Fruit fly (Drosophila melanogaster) whole organism, embryonic: ENCODE results near the gene Dpm1.

Experiments used
- Atf6 ChIP-seq: fragments of 200-800 bp; sonication (Bioruptor generic); IDR thresholded peaks from 2 replicates; pipeline ENCODE4 v1.3.6; 2022; ENCODE audit warnings: missing biosample characterization, missing genetic modification characterization
- B-H2 ChIP-seq: fragments of 200-800 bp; sonication (Bioruptor generic); optimal IDR thresholded peaks from 2 replicates; lab custom pipeline; 2018; ENCODE audit warnings: missing biosample characterization, mild to moderate bottlenecking, missing genetic modification characterization
- BEAF-32 ChIP-seq: fragments of 200-800 bp; sonication (Bioruptor generic); optimal IDR thresholded peaks from 3 replicates; lab custom pipeline; 2017; ENCODE audit warnings: missing biosample characterization, missing genetic modification characterization, mild to moderate bottlenecking, moderate library complexity, missing genetic modification reagents
- CG10565 ChIP-seq: fragments of 200-800 bp; sonication (Bioruptor generic); optimal IDR thresholded peaks from 3 replicates; lab custom pipeline; 2016; ENCODE audit warnings: missing biosample characterization, mild to moderate bottlenecking, missing genetic modification characterization
- CG11247 ChIP-seq: fragments of 200-800 bp; sonication (Bioruptor generic); IDR thresholded peaks from 2 replicates; pipeline ENCODE4 v1.3.6; 2022; ENCODE audit warnings: missing biosample characterization, missing genetic modification characterization
- CG12155 ChIP-seq: fragments of 200-800 bp; sonication (Bioruptor generic); optimal IDR thresholded peaks from 3 replicates; lab custom pipeline; 2016; ENCODE audit warnings: missing biosample characterization, missing genetic modification characterization
- CG12236 ChIP-seq: fragments of 200-800 bp; sonication (Bioruptor generic); optimal IDR thresholded peaks from 2 replicates; lab custom pipeline; 2016; ENCODE audit warnings: missing biosample characterization, missing genetic modification characterization
- CG13775 ChIP-seq: fragments of 200-800 bp; sonication (Bioruptor generic); optimal IDR thresholded peaks from 3 replicates; lab custom pipeline; 2017; ENCODE audit warnings: missing biosample characterization, mild to moderate bottlenecking, missing genetic modification characterization
- CG17612 ChIP-seq: fragments of 200-800 bp; sonication (Bioruptor generic); IDR thresholded peaks from 2 replicates; pipeline ENCODE4 v1.3.6; 2022; ENCODE audit warnings: missing biosample characterization, missing genetic modification characterization
- CG2889 ChIP-seq: fragments of 200-800 bp; sonication (Bioruptor generic); IDR thresholded peaks from 3 replicates; pipeline ENCODE4 v1.3.6; 2022; ENCODE audit warnings: missing biosample characterization, missing genetic modification characterization
- CG34422 ChIP-seq: fragments of 200-800 bp; sonication (Bioruptor generic); IDR thresholded peaks from 3 replicates; pipeline ENCODE4 v1.3.6; 2022; ENCODE audit warnings: missing biosample characterization, missing genetic modification characterization
- CG3847 ChIP-seq: fragments of 200-800 bp; sonication (Bioruptor generic); IDR thresholded peaks from 2 replicates; pipeline ENCODE4 v1.3.6; 2022; ENCODE audit warnings: missing biosample characterization, missing genetic modification characterization
- CG4730 ChIP-seq: fragments of 200-800 bp; sonication (Bioruptor generic); IDR thresholded peaks from 2 replicates; pipeline ENCODE4 v1.3.6; 2022; ENCODE audit warnings: missing biosample characterization, missing genetic modification characterization
- CG6765 ChIP-seq: fragments of 200-800 bp; sonication (Bioruptor generic); optimal IDR thresholded peaks from 3 replicates; lab custom pipeline; 2017; ENCODE audit warnings: missing biosample characterization, mild to moderate bottlenecking, missing genetic modification characterization
- CG6791 ChIP-seq: fragments of 200-800 bp; sonication (Bioruptor generic); IDR thresholded peaks from 3 replicates; pipeline ENCODE4 v1.3.6; 2022; ENCODE audit warnings: missing biosample characterization, missing genetic modification characterization; ENCODE audit not compliant: partially characterized antibody
- CG8290 ChIP-seq, 3 experiments: fragments of 200-800 bp; sonication (Bioruptor generic); optimal IDR thresholded peaks; 2 replicates each; lab custom pipeline; 2016 to 2019; ENCODE audit warnings: missing biosample characterization in 3 of 3, missing genetic modification characterization in 3 of 3, mild to moderate bottlenecking in 2 of 3, moderate library complexity in 1 of 3
- CTCF ChIP-seq: fragments of 200-800 bp; sonication (Bioruptor generic); optimal IDR thresholded peaks from 2 replicates; lab custom pipeline; 2017; ENCODE audit warnings: missing biosample characterization, mild to moderate bottlenecking, missing genetic modification characterization, moderate library complexity
- Dek ChIP-seq: fragments of 200-800 bp; sonication (Bioruptor generic); optimal IDR thresholded peaks from 3 replicates; lab custom pipeline; 2019; ENCODE audit warnings: missing biosample characterization, mild to moderate bottlenecking, missing genetic modification characterization, moderate library complexity
- Dref ChIP-seq: fragments of 200-800 bp; sonication (Bioruptor generic); IDR thresholded peaks from 2 replicates; pipeline ENCODE4 v1.3.6; 2022; ENCODE audit warnings: missing biosample characterization, missing genetic modification characterization
- Fer1 ChIP-seq: fragments of 200-800 bp; sonication (Bioruptor generic); optimal IDR thresholded peaks from 2 replicates; lab custom pipeline; 2017; ENCODE audit warnings: missing biosample characterization, mild to moderate bottlenecking, missing genetic modification characterization
- Gsc ChIP-seq: fragments of 200-800 bp; sonication (Bioruptor generic); IDR thresholded peaks from 2 replicates; pipeline ENCODE4 v1.3.6; 2022; ENCODE audit warnings: missing biosample characterization, missing genetic modification characterization
- Jarid2 ChIP-seq: fragments of 200-800 bp; sonication (Bioruptor generic); optimal IDR thresholded peaks from 3 replicates; lab custom pipeline; 2017; ENCODE audit warnings: mild to moderate bottlenecking, missing biosample characterization, missing genetic modification reagents, missing genetic modification characterization
- Lpt ChIP-seq: fragments of >200 bp; optimal IDR thresholded peaks from 2 replicates; lab custom pipeline; 2018; ENCODE audit warnings: missing biosample characterization, missing genetic modification characterization
- Mad ChIP-seq: fragments of 200-800 bp; sonication (Bioruptor generic); optimal IDR thresholded peaks from 2 replicates; lab custom pipeline; 2016; ENCODE audit warnings: missing biosample characterization, missing genetic modification characterization
- Mrtf ChIP-seq: fragments of 200-800 bp; sonication (Bioruptor generic); IDR thresholded peaks from 3 replicates; pipeline ENCODE4 v1.3.6; 2022; ENCODE audit warnings: missing biosample characterization, missing genetic modification characterization
- TFAM ChIP-seq: fragments of 200-800 bp; sonication (Bioruptor generic); optimal IDR thresholded peaks from 2 replicates; lab custom pipeline; 2017; ENCODE audit warnings: missing biosample characterization, missing genetic modification characterization, inconsistent platforms
- ac ChIP-seq: fragments of 200-800 bp; sonication (Bioruptor generic); optimal IDR thresholded peaks from 3 replicates; lab custom pipeline; 2017; ENCODE audit warnings: missing biosample characterization, mild to moderate bottlenecking, missing genetic modification characterization
- ato ChIP-seq: fragments of 200-800 bp; sonication (Bioruptor generic); IDR thresholded peaks from 2 replicates; pipeline ENCODE4 v1.3.6; 2022; ENCODE audit warnings: missing biosample characterization, missing genetic modification characterization; ENCODE audit not compliant: partially characterized antibody
- br ChIP-seq: fragments of >200 bp; optimal IDR thresholded peaks from 2 replicates; lab custom pipeline; 2017
- bsh ChIP-seq, 2 experiments: fragments of 200-800 bp; sonication (Bioruptor generic); optimal IDR thresholded peaks; 2 replicates each; lab custom pipeline; 2017 to 2018; ENCODE audit warnings: mild to moderate bottlenecking in 2 of 2, missing biosample characterization in 2 of 2, missing genetic modification characterization in 2 of 2, moderate library complexity in 1 of 2
- btn ChIP-seq: fragments of 200-800 bp; sonication (Bioruptor generic); optimal IDR thresholded peaks from 2 replicates; lab custom pipeline; 2016; ENCODE audit warnings: missing biosample characterization, missing genetic modification characterization
- cad ChIP-seq: fragments of >200 bp; optimal IDR thresholded peaks from 2 replicates; lab custom pipeline; 2017; ENCODE audit warnings: missing biosample characterization, missing genetic modification characterization
- chinmo ChIP-seq: fragments of 200-800 bp; sonication (Bioruptor generic); IDR thresholded peaks from 4 replicates; pipeline ENCODE4 v1.3.6; 2022; ENCODE audit warnings: missing biosample characterization, missing genetic modification characterization; ENCODE audit not compliant: partially characterized antibody
- crc ChIP-seq: fragments of 200-800 bp; sonication (Bioruptor generic); optimal IDR thresholded peaks from 2 replicates; lab custom pipeline; 2016; ENCODE audit warnings: missing biosample characterization, missing genetic modification characterization
- dysf ChIP-seq: fragments of 200-800 bp; sonication (Bioruptor generic); IDR thresholded peaks from 3 replicates; pipeline ENCODE4 v1.3.6; 2022; ENCODE audit warnings: missing biosample characterization, missing genetic modification characterization
- esg ChIP-seq: fragments of 200-800 bp; sonication (Bioruptor generic); conservative IDR thresholded peaks from 2 replicates; pipeline ENCODE4 v1.3.6; 2022; ENCODE audit warnings: missing biosample characterization, missing genetic modification characterization
- eve ChIP-seq, 2 experiments: fragments of >200 bp; optimal IDR thresholded peaks; 2 replicates each; lab custom pipeline; 2017; ENCODE audit warnings: missing biosample characterization in 2 of 2, missing genetic modification characterization in 2 of 2
- ind ChIP-seq: fragments of 200-800 bp; sonication (Bioruptor generic); optimal IDR thresholded peaks from 3 replicates; lab custom pipeline; 2016; ENCODE audit warnings: missing biosample characterization, missing genetic modification characterization
- lab ChIP-seq: fragments of 200-800 bp; sonication (Bioruptor generic); optimal IDR thresholded peaks from 3 replicates; lab custom pipeline; 2017; ENCODE audit warnings: missing biosample characterization, missing genetic modification characterization, mild to moderate bottlenecking, moderate library complexity, missing genetic modification reagents
- lmd ChIP-seq: fragments of 200-800 bp; sonication (Bioruptor generic); IDR thresholded peaks from 2 replicates; pipeline ENCODE4 v1.3.6; 2022; ENCODE audit warnings: missing biosample characterization, missing genetic modification characterization
- pnt ChIP-seq: fragments of 200-800 bp; sonication (Bioruptor generic); optimal IDR thresholded peaks from 3 replicates; lab custom pipeline; 2016; ENCODE audit warnings: missing biosample characterization, missing genetic modification characterization
- ranshi ChIP-seq: fragments of 200-800 bp; sonication (Bioruptor generic); IDR thresholded peaks from 2 replicates; pipeline ENCODE4 v1.3.6; 2022; ENCODE audit warnings: missing biosample characterization, missing genetic modification characterization
- sima ChIP-seq: fragments of 200-800 bp; sonication (Bioruptor generic); optimal IDR thresholded peaks from 2 replicates; lab custom pipeline; 2016; ENCODE audit warnings: missing biosample characterization, missing genetic modification characterization
- sna ChIP-seq: fragments of 200-800 bp; sonication (Bioruptor generic); IDR thresholded peaks from 2 replicates; pipeline ENCODE4 v1.3.6; 2022; ENCODE audit warnings: missing biosample characterization, missing genetic modification characterization; ENCODE audit not compliant: partially characterized antibody
- ssp ChIP-seq: fragments of 200-800 bp; sonication (Bioruptor generic); IDR thresholded peaks from 2 replicates; pipeline ENCODE4 v1.3.6; 2022; ENCODE audit warnings: missing biosample characterization, missing genetic modification characterization
- z ChIP-seq: fragments of 200-800 bp; sonication (Bioruptor generic); IDR thresholded peaks from 3 replicates; pipeline ENCODE4 v1.3.6; 2022; ENCODE audit warnings: missing biosample characterization, missing genetic modification characterization

Dpm1 gene

DNA sequence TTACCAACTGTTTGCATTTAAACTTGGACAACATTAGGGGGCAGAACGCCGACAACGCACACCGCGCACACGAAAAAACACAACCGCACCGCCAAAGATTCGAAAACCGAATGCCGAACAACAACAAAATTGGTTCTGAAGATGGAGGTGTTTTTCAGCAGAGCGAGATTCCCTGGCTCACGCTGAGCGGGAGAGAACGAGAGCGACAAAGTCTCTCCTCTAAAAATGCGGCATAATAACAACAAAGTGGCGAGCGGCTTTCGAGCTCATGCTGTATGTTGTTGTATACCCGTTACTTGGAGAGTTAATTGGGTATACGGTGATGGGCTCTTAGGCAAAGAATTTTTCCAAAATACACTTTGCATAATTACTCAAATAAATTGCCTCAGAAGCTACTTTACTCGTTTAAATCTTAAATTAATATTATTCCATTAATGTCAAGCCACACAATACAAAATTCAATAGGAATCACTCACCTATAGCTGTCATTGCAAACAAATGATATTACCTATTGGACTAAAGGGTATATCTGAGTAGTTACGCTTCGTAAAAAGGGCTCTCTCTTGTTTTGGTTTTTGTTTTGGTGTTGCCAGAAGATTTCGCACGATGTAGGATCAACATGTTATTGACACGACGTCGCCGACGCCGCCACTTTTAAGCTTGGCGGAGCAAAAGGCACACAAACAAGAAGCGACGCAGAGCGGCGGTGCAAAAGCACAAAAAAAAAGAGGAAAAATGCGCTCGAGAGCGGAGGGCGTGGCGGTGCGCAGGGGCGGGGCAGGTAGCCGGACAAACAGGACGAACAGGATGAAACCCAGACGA, 46.5 kb upstream of the Dpm1 start (continued):
- TF ChIP-seq CG2889 (GFP tag; lab: Robert Waterston, UW) (no peak), CG12155 (GFP tag; lab: Kevin White, UChicago) (peak; percentile 68), Fer1 (GFP tag; lab: Kevin White, UChicago) (peak; percentile 84), CG3847 (GFP tag; lab: Robert Waterston, UW) (peak; percentile 46; the same call in 1 of the 2 replicates), chinmo (GFP tag; lab: Robert Waterston, UW) (0 out of 4 replicates have a peak, but pooled peaks have one; percentile 55), Jarid2 (GFP tag; lab: Kevin White, UChicago) (no peak), BEAF-32 (GFP tag; lab: Kevin White, UChicago) (no peak), Dref (no peak), btn (GFP tag; lab: Kevin White, UChicago) (no peak), ranshi (GFP tag; lab: Robert Waterston, UW) (peak; percentile 68), Mrtf (GFP tag; lab: Robert Waterston, UW) (0 out of 3 replicates have a peak, but pooled peaks have one; percentile 8), sima (GFP tag; lab: Kevin White, UChicago) (no peak), B-H2 (GFP tag; lab: Kevin White, UChicago) (no peak), ato (GFP tag; lab: Robert Waterston, UW) (no peak), CG4730 (GFP tag; lab: Robert Waterston, UW) (0 out of 2 replicates have a peak, but pooled peaks have one; percentile 12), cad (GFP tag; lab: Kevin White, UChicago) (no peak), crc (GFP tag; lab: Kevin White, UChicago) (no peak), CG34422 (peak; percentile 69; the same call in 2 of the 3 replicates), ind (peak; percentile 71)

DNA sequence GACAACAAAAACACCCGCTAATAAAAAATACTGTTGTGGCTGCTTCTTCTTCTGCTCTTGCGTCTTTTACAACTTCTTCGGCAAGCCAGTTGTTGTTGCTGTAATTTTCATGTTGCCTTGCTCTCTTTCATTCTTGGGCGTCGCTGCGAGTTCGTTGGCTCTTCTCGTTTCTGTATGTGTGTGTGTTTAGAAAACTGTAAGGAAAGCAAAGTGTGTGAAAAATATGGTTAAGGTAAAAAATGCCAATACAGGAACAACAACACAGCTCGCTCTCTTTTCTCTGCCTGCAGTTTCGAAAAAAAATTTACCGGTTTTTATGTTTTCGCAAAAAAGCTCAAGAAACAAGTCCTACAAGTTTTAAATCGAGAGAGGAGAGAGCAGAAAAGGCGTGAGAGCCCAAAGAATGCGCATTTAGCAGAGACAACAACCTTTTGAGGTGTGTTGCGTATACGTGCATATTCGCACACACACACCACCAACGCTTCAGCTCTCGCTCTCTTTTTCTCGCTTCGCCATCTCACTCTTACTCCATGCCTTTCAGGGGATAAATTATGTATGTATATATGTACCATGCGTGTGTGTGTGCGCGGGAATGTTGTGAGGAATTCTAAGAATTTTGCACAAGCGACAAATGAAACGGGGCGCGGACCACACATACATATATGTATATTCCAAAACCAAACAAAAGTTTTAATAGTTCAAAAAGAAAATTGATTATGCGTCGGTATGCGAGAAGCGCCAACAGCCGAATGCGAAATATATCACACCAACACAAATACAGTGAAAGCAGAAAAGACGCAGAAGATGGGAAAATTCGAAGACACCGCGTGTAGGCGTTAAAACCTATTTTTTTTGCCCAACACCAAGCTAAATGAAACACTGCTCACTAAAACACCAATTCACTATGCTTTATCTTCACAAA, 45.7 kb upstream of the Dpm1 start:
- no peak for TF ChIP-seq CG10565
- TF ChIP-seq eve (GFP tag; optimal IDR thresholded peaks at IDR 0.05; lab: Kevin White, UChicago): no peak
- TF ChIP-seq Fer1 (GFP tag; lab: Kevin White, UChicago): no peak
- TF ChIP-seq sna (GFP tag; lab: Robert Waterston, UW): 0 out of 2 replicates have a peak, but pooled peaks have one; percentile 37
- TF ChIP-seq CG6791 (GFP tag; lab: Robert Waterston, UW): peak; percentile 50; the same call in 2 of the 3 replicates
- TF ChIP-seq Gsc: no peak
- TF ChIP-seq CG11247 (GFP tag; lab: Robert Waterston, UW): no peak
- TF ChIP-seq CG34422: peak; percentile 38; the same call in 1 of the 3 replicates
- TF ChIP-seq lab (GFP tag; lab: Kevin White, UChicago): no peak
- no peak for TF ChIP-seq Mad (GFP tag; lab: Kevin White, UChicago)
- no peak for TF ChIP-seq bsh (GFP tag; optimal IDR thresholded peaks at IDR 0.05; lab: Kevin White, UChicago)
- no peak for TF ChIP-seq CTCF (GFP tag; lab: Kevin White, UChicago)
- no peak for TF ChIP-seq CG12236
- no peak for TF ChIP-seq br (lab: Kevin White, UChicago)
- peak; percentile 76; the same call in 2 of the 3 replicates for TF ChIP-seq z
- TF ChIP-seq ac (GFP tag; lab: Kevin White, UChicago): no peak
- no peak for TF ChIP-seq ssp (GFP tag; lab: Robert Waterston, UW)
- TF ChIP-seq CG13775 (GFP tag; lab: Kevin White, UChicago): no peak
- no peak for TF ChIP-seq CG17612 (GFP tag; lab: Robert Waterston, UW)
- TF ChIP-seq TFAM (GFP tag; lab: Kevin White, UChicago): no peak
- no peak for TF ChIP-seq lmd (GFP tag; lab: Robert Waterston, UW)
- no peak for TF ChIP-seq esg
- TF ChIP-seq Lpt (GFP tag; lab: Kevin White, UChicago): no peak
- TF ChIP-seq Atf6 (GFP tag; lab: Robert Waterston, UW): no peak
- TF ChIP-seq Dek (tag; lab: Kevin White, UChicago): no peak
- no peak for TF ChIP-seq CG8290 (GFP tag; optimal IDR thresholded peaks at IDR 0.05; lab: Kevin White, UChicago)
- TF ChIP-seq CG8290 (tag; optimal IDR thresholded peaks at IDR 0.05; lab: Kevin White, UChicago): peak in 1 of 2 experiments; percentile 41
- TF ChIP-seq CG6765 (GFP tag; lab: Kevin White, UChicago): no peak
- TF ChIP-seq pnt (GFP tag; lab: Kevin White, UChicago): no peak
- no peak for TF ChIP-seq dysf
